Worm (Caenorhabditis elegans) whole organism, L4 larva: ENCODE data around the gene M03C11.6.

Source experiments
- D1046.2 ChIP-seq: fragments of 200-800 bp; sonication (Bioruptor generic); IDR thresholded peaks from 2 replicates; pipeline ENCODE4 v1.3.6; 2022; ENCODE audit warnings: missing genetic modification characterization, missing compliant biosample characterization
- F10B5.3 ChIP-seq: sonication (generic microtip); optimal IDR thresholded peaks from 2 replicates; lab custom pipeline; 2016; ENCODE audit warnings: mild to moderate bottlenecking, missing genetic modification characterization, missing compliant biosample characterization
- F26F4.8 ChIP-seq: fragments of 200-800 bp; sonication (Bioruptor generic); conservative IDR thresholded peaks from 2 replicates; pipeline ENCODE4 v1.3.6; 2022; ENCODE audit warnings: missing genetic modification characterization, missing compliant biosample characterization
- F49E8.2 ChIP-seq: sonication (generic microtip); optimal IDR thresholded peaks from 2 replicates; lab custom pipeline; 2016; ENCODE audit warnings: missing compliant biosample characterization, mild to moderate bottlenecking, missing genetic modification characterization, borderline replicate concordance
- ZK337.2 ChIP-seq: fragments of 200-800 bp; sonication (Bioruptor generic); IDR thresholded peaks from 2 replicates; pipeline ENCODE4 v1.3.6; 2022; ENCODE audit warnings: missing genetic modification reagents, missing genetic modification characterization, missing compliant biosample characterization
- ZK546.5 ChIP-seq, 2 experiments: sonication (generic microtip); optimal IDR thresholded peaks; 2 replicates each; lab custom pipeline; 2017; ENCODE audit warnings: missing biosample characterization in 2 of 2, missing genetic modification characterization in 2 of 2
- aly-2 ChIP-seq: sonication (generic microtip); optimal IDR thresholded peaks from 2 replicates; lab custom pipeline; 2018; ENCODE audit warnings: missing biosample characterization, missing genetic modification characterization
- ama-1 ChIP-seq: fragments of 150-350 bp; optimal IDR thresholded peaks from 2 replicates; lab custom pipeline; 2014; ENCODE audit warnings: inconsistent platforms, mixed read lengths
- ceh-44 ChIP-seq: fragments of 200-800 bp; sonication (Bioruptor generic); IDR thresholded peaks from 2 replicates; pipeline ENCODE4 v1.3.6; 2022; ENCODE audit warnings: missing genetic modification reagents, missing genetic modification characterization, missing compliant biosample characterization
- ceh-82 ChIP-seq: sonication (generic microtip); optimal IDR thresholded peaks from 2 replicates; lab custom pipeline; 2017; ENCODE audit warnings: missing biosample characterization, missing genetic modification characterization
- daf-19 ChIP-seq: fragments of 200-800 bp; sonication (Bioruptor generic); conservative IDR thresholded peaks from 2 replicates; pipeline ENCODE4 v1.3.6; 2022; ENCODE audit warnings: missing genetic modification characterization, missing compliant biosample characterization
- dmd-8 ChIP-seq: fragments of 200-800 bp; sonication (Bioruptor generic); IDR thresholded peaks from 2 replicates; pipeline ENCODE4 v1.3.6; 2022; ENCODE audit warnings: missing genetic modification characterization, missing compliant biosample characterization
- egl-27 ChIP-seq: sonication (generic microtip); optimal IDR thresholded peaks from 3 replicates; lab custom pipeline; 2017; ENCODE audit warnings: missing biosample characterization, missing genetic modification reagents, missing genetic modification characterization
- egl-43 ChIP-seq: fragments of 200-800 bp; sonication (Bioruptor generic); IDR thresholded peaks from 2 replicates; pipeline ENCODE4 v1.3.6; 2022; ENCODE audit warnings: missing genetic modification reagents, missing genetic modification characterization, missing compliant biosample characterization
- gei-8 ChIP-seq: fragments of 200-800 bp; sonication (Bioruptor generic); optimal IDR thresholded peaks from 2 replicates; lab custom pipeline; 2018; ENCODE audit warnings: mild to moderate bottlenecking, missing genetic modification characterization, missing compliant biosample characterization
- hif-1 ChIP-seq, 2 experiments: sonication (generic microtip); optimal IDR thresholded peaks; 2 replicates each; lab custom pipeline; 2016 to 2017; ENCODE audit warnings: missing compliant biosample characterization in 2 of 2, missing genetic modification characterization in 2 of 2, missing genetic modification reagents in 2 of 2, missing genotype in 2 of 2, mild to moderate bottlenecking in 1 of 2
- hmg-1.1 ChIP-seq: fragments of 200-800 bp; sonication (Bioruptor generic); IDR thresholded peaks from 2 replicates; pipeline ENCODE4 v1.3.6; 2022; ENCODE audit warnings: missing genetic modification reagents, missing genetic modification characterization, missing compliant biosample characterization
- lin-13 ChIP-seq: fragments of 150-350 bp; optimal IDR thresholded peaks from 2 replicates; lab custom pipeline; 2014; ENCODE audit warnings: missing biosample characterization, missing genetic modification reagents, missing genetic modification characterization
- lin-38 ChIP-seq: fragments of 200-800 bp; sonication (Bioruptor generic); IDR thresholded peaks from 2 replicates; pipeline ENCODE4 v1.3.6; 2022; ENCODE audit warnings: missing genetic modification reagents, missing genetic modification characterization, missing compliant biosample characterization
- lin-39 ChIP-seq: fragments of 150-350 bp; optimal IDR thresholded peaks from 2 replicates; lab custom pipeline; 2014; ENCODE audit warnings: missing biosample characterization, missing genetic modification reagents, missing genetic modification characterization
- lir-3 ChIP-seq: sonication (generic microtip); optimal IDR thresholded peaks from 2 replicates; lab custom pipeline; 2016; ENCODE audit warnings: mild to moderate bottlenecking, missing genetic modification characterization, missing compliant biosample characterization
- mep-1 ChIP-seq: fragments of 150-350 bp; sonication (generic microtip); optimal IDR thresholded peaks from 3 replicates; lab custom pipeline; 2014; ENCODE audit warnings: missing biosample characterization, missing genetic modification characterization
- mes-2 ChIP-seq: sonication (generic microtip); optimal IDR thresholded peaks from 2 replicates; lab custom pipeline; 2016; ENCODE audit warnings: missing genotype, mild to moderate bottlenecking, missing genetic modification characterization, missing compliant biosample characterization; ENCODE audit not compliant: poor library complexity, severe bottlenecking
- mxl-3 ChIP-seq: fragments of 200-800 bp; sonication (Bioruptor generic); optimal IDR thresholded peaks from 2 replicates; lab custom pipeline; 2018; ENCODE audit warnings: mild to moderate bottlenecking, missing genetic modification characterization, missing compliant biosample characterization
- nhr-11 ChIP-seq: fragments of 150-350 bp; optimal IDR thresholded peaks from 2 replicates; lab custom pipeline; 2014; ENCODE audit warnings: missing biosample characterization, missing genetic modification characterization
- nhr-237 ChIP-seq: sonication (generic microtip); optimal IDR thresholded peaks from 2 replicates; lab custom pipeline; 2017; ENCODE audit warnings: missing biosample characterization, missing genetic modification characterization
- nhr-42 ChIP-seq: fragments of 200-800 bp; sonication (Bioruptor generic); IDR thresholded peaks from 2 replicates; pipeline ENCODE4 v1.3.6; 2022; ENCODE audit warnings: missing genetic modification characterization, missing compliant biosample characterization
- nhr-77 ChIP-seq: fragments of 150-350 bp; optimal IDR thresholded peaks from 2 replicates; lab custom pipeline; 2014; ENCODE audit warnings: missing biosample characterization, missing genetic modification characterization
- php-3 ChIP-seq: fragments of 200-800 bp; sonication (Bioruptor generic); IDR thresholded peaks from 2 replicates; pipeline ENCODE4 v1.3.6; 2022; ENCODE audit warnings: missing genetic modification reagents, missing genetic modification characterization, missing compliant biosample characterization
- pqm-1 ChIP-seq: sonication (generic microtip); optimal IDR thresholded peaks from 2 replicates; lab custom pipeline; 2017; ENCODE audit warnings: missing biosample characterization, missing genetic modification characterization
- rbr-2 ChIP-seq: sonication (generic microtip); optimal IDR thresholded peaks from 2 replicates; lab custom pipeline; 2016; ENCODE audit warnings: missing genotype, missing genetic modification characterization, missing compliant biosample characterization
- sdz-12 ChIP-seq: fragments of 200-800 bp; sonication (Bioruptor generic); optimal IDR thresholded peaks from 2 replicates; lab custom pipeline; 2018; ENCODE audit warnings: mild to moderate bottlenecking, missing genetic modification characterization, missing compliant biosample characterization
- set-16 ChIP-seq: fragments of 200-800 bp; sonication (Bioruptor generic); IDR thresholded peaks from 2 replicates; pipeline ENCODE4 v1.3.6; 2022; ENCODE audit warnings: missing genetic modification reagents, missing genetic modification characterization, missing compliant biosample characterization
- skn-1 ChIP-seq: fragments of 150-350 bp; optimal IDR thresholded peaks from 2 replicates; lab custom pipeline; 2014; ENCODE audit warnings: missing biosample characterization, missing genetic modification characterization
- snpc-1.2 ChIP-seq: fragments of 200-800 bp; sonication (Bioruptor generic); IDR thresholded peaks from 2 replicates; pipeline ENCODE4 v1.3.6; 2022; ENCODE audit warnings: missing genetic modification reagents, missing genetic modification characterization, missing compliant biosample characterization
- spr-1 ChIP-seq: sonication (generic microtip); optimal IDR thresholded peaks from 2 replicates; lab custom pipeline; 2016; ENCODE audit warnings: mild to moderate bottlenecking, missing genetic modification characterization, missing compliant biosample characterization
- tag-97 ChIP-seq: fragments of 200-800 bp; sonication (Bioruptor generic); IDR thresholded peaks from 2 replicates; pipeline ENCODE4 v1.3.6; 2022; ENCODE audit warnings: missing genetic modification characterization, missing compliant biosample characterization
- tra-1 ChIP-seq: fragments of 200-800 bp; sonication (Bioruptor generic); IDR thresholded peaks from 2 replicates; pipeline ENCODE4 v1.3.6; 2022; ENCODE audit warnings: missing genetic modification reagents, missing genetic modification characterization, missing compliant biosample characterization
- unc-130 ChIP-seq: sonication (generic microtip); optimal IDR thresholded peaks from 2 replicates; lab custom pipeline; 2016; ENCODE audit warnings: missing genetic modification reagents, missing genetic modification characterization, missing compliant biosample characterization
- vab-7 ChIP-seq: fragments of 200-800 bp; sonication (Bioruptor generic); IDR thresholded peaks from 2 replicates; pipeline ENCODE4 v1.3.6; 2022; ENCODE audit warnings: missing genetic modification reagents, missing genetic modification characterization, missing compliant biosample characterization
- zag-1 ChIP-seq: fragments of 150-350 bp; optimal IDR thresholded peaks from 2 replicates; lab custom pipeline; 2014; ENCODE audit warnings: missing biosample characterization, missing genetic modification characterization
- zfp-2 ChIP-seq: sonication (generic microtip); optimal IDR thresholded peaks from 2 replicates; lab custom pipeline; 2016; ENCODE audit warnings: mild to moderate bottlenecking, missing genetic modification characterization, missing compliant biosample characterization
- zip-11 ChIP-seq: fragments of 200-800 bp; sonication (Bioruptor generic); IDR thresholded peaks from 2 replicates; pipeline ENCODE4 v1.3.6; 2022; ENCODE audit warnings: missing genetic modification characterization, missing compliant biosample characterization
- ztf-11 ChIP-seq: fragments of 150-350 bp; optimal IDR thresholded peaks from 2 replicates; lab custom pipeline; 2014; ENCODE audit warnings: missing biosample characterization, missing genetic modification characterization

M03C11.6 gene

ce11 chrIII:10407198-10407663 is 16.6 kb downstream of the M03C11.6 start, which contains the start of gene hat-1 (continued):
- TF ChIP-seq mes-2 (tag; lab: Kevin White, UChicago) (peak; percentile 92), zip-11 (GFP tag; lab: Robert Waterston, UW) (no peak), pqm-1 (no peak), lin-13 (GFP tag; lab: Kevin White, UChicago) (peak; percentile 94), tra-1 (GFP tag; lab: Robert Waterston, UW) (peak; percentile 88), F10B5.3 (tag; lab: Kevin White, UChicago) (peak; percentile 75), ceh-44 (GFP tag; lab: Robert Waterston, UW) (peak; percentile 78), vab-7 (GFP tag; lab: Robert Waterston, UW) (peak; percentile 82), egl-43 (GFP tag; lab: Robert Waterston, UW) (peak; percentile 93), ztf-11 (tag; lab: Kevin White, UChicago) (no peak), D1046.2 (GFP tag; lab: Robert Waterston, UW) (peak; percentile 91), mep-1 (tag; lab: Kevin White, UChicago) (peak; percentile 95), dmd-8 (GFP tag; lab: Robert Waterston, UW) (no peak), F49E8.2 (tag; lab: Kevin White, UChicago) (peak; percentile 92), ZK546.5 (tag; optimal IDR thresholded peaks at IDR 0.05; lab: Kevin White, UChicago) (peak in 1 of 2 experiments; percentile 40), ceh-82 (tag; lab: Kevin White, UChicago) (no peak), php-3 (GFP tag; lab: Robert Waterston, UW) (peak; percentile 64), zag-1 (tag; lab: Kevin White, UChicago) (no peak), snpc-1.2 (0 out of 2 replicates have a peak, but pooled peaks have one; percentile 26), zfp-2 (tag; lab: Kevin White, UChicago) (peak; percentile 92), nhr-77 (peak; percentile 85), rbr-2 (tag; lab: Kevin White, UChicago) (peak; percentile 96), F26F4.8 (GFP tag; lab: Robert Waterston, UW) (no peak), aly-2 (tag; lab: Kevin White, UChicago) (no peak), nhr-237 (no peak), ZK337.2 (GFP tag; lab: Robert Waterston, UW) (no peak), nhr-42 (GFP tag; lab: Robert Waterston, UW) (peak; percentile 93), egl-27 (tag; lab: Kevin White, UChicago) (no peak)
- TF ChIP-seq, all 104 proteins: peak for 68

ce11 chrIII:10404918-10405317 is 18.9 kb downstream of the M03C11.6 start, which contains the start of the genes M03C11.3 and chl-1:
TSS of gene M03C11.3 (plus strand) at chrIII:10405070.
TSS of gene chl-1 (minus strand) at chrIII:10405240.
- no peak for TF ChIP-seq skn-1
- TF ChIP-seq snpc-1.2, result no peak
- TF ChIP-seq lir-3 (tag; lab: Kevin White, UChicago), result no peak
- TF ChIP-seq tag-97 (GFP tag; lab: Robert Waterston, UW), result no peak
- TF ChIP-seq ama-1, result no peak
- TF ChIP-seq mxl-3, result no peak
- no peak for TF ChIP-seq unc-130 (GFP tag; lab: Kevin White, UChicago)
- no peak for TF ChIP-seq gei-8 (GFP tag; lab: Kevin White, UChicago)
- TF ChIP-seq lin-38 (GFP tag; lab: Robert Waterston, UW), result no peak; the same call in 1 of the 2 replicates
- TF ChIP-seq egl-43 (GFP tag; lab: Robert Waterston, UW), result no peak
- no peak for TF ChIP-seq sdz-12
- TF ChIP-seq hmg-1.1 (GFP tag; lab: Robert Waterston, UW), result no peak
- TF ChIP-seq set-16 (GFP tag; lab: Robert Waterston, UW), result no peak
- TF ChIP-seq aly-2 (tag; lab: Kevin White, UChicago), result no peak
- TF ChIP-seq nhr-11 (tag; lab: Kevin White, UChicago), result no peak
- no peak for TF ChIP-seq daf-19 (GFP tag; lab: Robert Waterston, UW)
- no peak for TF ChIP-seq lin-39 (tag; lab: Kevin White, UChicago)
- TF ChIP-seq spr-1 (tag; lab: Kevin White, UChicago), result no peak
- no peak for TF ChIP-seq hif-1 (tag; optimal IDR thresholded peaks at IDR 0.05; lab: Kevin White, UChicago)
- TF ChIP-seq, all 104 proteins: peak for 0
